Worm (Caenorhabditis elegans): Measurements from ENCODE around the gene T09F3.4.

Gene T09F3.4

DNA sequence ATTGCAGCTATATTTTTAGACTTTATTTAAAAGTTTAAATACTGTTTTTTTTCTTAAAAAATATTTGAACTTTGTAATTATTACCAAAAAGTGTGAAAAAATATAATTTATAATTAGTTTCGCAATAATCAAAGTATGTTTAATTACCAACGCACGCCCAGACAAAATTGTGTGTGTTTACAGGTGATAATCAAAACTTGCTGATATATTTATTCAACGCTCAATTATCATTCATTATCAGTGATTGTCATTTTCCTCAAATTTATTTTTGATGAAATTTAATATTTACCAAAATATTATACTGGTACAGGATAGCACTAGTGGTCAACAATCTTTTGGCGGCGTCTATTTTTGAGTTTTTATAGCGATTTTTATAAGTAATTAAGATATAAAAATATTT, 22.5 kb upstream of the T09F3.4 start:
- TF ChIP-seq ztf-23 (GFP tag; IDR thresholded peaks at IDR 0.05) (no peak), med-1 (GFP tag; optimal IDR thresholded peaks at IDR 0.05; ENCODE audit: insufficient read depth) (no peak), klf-2 (GFP tag; conservative IDR thresholded peaks at IDR 0.05) (no peak), T22C8.4 (GFP tag; IDR thresholded peaks at IDR 0.05) (no peak), flt-1 (GFP tag; IDR thresholded peaks at IDR 0.05) (no peak), ref-1 (GFP tag; conservative IDR thresholded peaks at IDR 0.05) (no peak), cog-1 (tag; optimal IDR thresholded peaks at IDR 0.05) (no peak), ztf-29 (GFP tag; IDR thresholded peaks at IDR 0.05) (no peak), tab-1 (GFP tag; IDR thresholded peaks at IDR 0.05) (no peak)

DNA sequence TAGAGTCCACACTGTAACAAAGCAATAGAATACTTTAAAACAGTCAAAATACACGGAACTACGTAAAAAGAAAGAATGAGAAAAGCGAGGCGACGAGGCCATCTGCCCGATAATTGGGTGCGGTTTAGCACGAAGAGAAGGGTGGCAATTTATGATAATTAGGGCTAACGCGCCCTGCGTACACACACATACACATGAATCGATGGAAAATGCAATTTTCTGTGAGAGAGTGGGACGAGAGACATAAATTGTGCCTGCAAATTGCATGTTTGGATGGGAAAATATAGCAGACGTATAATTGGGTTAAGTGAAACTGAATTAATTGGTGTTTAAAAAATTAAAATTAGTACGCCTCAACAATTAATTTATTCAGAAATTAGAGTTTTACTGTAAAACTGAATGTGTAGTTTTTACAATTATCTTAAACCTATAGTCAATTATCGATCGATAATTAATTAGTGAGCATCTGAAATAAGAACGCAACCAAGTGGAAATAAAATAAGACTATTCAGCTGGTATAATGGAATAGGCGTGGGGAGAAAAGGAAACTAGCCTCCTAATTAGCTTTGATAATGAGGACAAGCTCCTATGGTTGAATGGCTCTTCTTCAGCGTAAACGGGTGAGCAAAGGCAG, 21.9 kb upstream of the T09F3.4 start:
- TF ChIP-seq ztf-23 (GFP tag; IDR thresholded peaks at IDR 0.05) (no peak), tab-1 (GFP tag; IDR thresholded peaks at IDR 0.05) (no peak), med-1 (GFP tag; optimal IDR thresholded peaks at IDR 0.05; ENCODE audit: insufficient read depth) (no peak), ref-1 (GFP tag; conservative IDR thresholded peaks at IDR 0.05) (no peak), flt-1 (GFP tag; IDR thresholded peaks at IDR 0.05) (no peak), klf-2 (GFP tag; conservative IDR thresholded peaks at IDR 0.05) (no peak), cog-1 (tag; optimal IDR thresholded peaks at IDR 0.05) (no peak), T22C8.4 (GFP tag; IDR thresholded peaks at IDR 0.05) (no peak), ztf-29 (GFP tag; IDR thresholded peaks at IDR 0.05) (no peak)

DNA sequence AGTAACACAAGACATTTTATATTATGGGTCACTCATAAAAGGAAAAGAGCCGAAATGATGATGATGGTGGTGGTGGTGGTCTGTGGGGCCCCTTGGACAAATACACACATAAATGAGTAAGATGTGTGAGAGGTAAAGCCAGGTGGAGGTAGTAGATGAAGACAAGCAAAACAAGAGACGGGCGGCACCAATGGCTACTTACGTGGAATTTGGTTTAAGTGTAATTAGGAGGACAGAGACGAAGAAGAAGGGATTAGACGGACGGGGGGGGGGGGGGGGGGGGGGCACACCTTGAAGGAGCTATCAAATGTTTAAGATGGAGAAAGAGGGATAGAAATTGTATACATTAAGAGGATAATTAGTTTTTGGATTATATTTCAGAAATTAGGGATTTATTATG, 20.7 kb upstream of the T09F3.4 start:
- no peak for TF ChIP-seq ref-1 (GFP tag; conservative IDR thresholded peaks at IDR 0.05)
- TF ChIP-seq cog-1 (tag; optimal IDR thresholded peaks at IDR 0.05): no peak
- TF ChIP-seq flt-1 (GFP tag; IDR thresholded peaks at IDR 0.05): no peak
- TF ChIP-seq ztf-29 (GFP tag; IDR thresholded peaks at IDR 0.05): no peak
- TF ChIP-seq T22C8.4 (GFP tag; IDR thresholded peaks at IDR 0.05): no peak
- TF ChIP-seq klf-2 (GFP tag; conservative IDR thresholded peaks at IDR 0.05): no peak
- no peak for TF ChIP-seq tab-1 (GFP tag; IDR thresholded peaks at IDR 0.05)
- TF ChIP-seq med-1 (GFP tag; optimal IDR thresholded peaks at IDR 0.05; ENCODE audit: insufficient read depth): no peak
- TF ChIP-seq ztf-23 (GFP tag; IDR thresholded peaks at IDR 0.05): no peak

DNA sequence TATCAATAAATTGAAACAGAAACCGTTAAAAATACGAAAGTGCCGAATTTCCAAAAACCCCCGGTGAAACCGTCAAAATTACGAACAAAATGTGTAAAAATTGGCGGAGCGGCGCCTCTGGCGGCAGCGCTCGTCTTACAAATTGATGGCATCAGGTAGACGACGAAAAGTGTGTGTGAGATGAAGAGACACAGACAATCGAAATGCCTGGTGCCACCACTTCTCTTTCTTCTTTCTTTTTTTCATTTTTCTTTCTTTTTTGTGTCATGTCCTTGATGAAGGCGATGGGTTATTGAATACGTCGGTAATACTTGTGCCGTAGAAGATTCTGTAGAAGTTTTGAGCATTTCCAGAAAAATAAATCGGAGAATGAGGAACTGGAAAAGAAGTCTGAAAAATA, 17.6 kb upstream of the T09F3.4 start:
- TF ChIP-seq flt-1 (GFP tag; IDR thresholded peaks at IDR 0.05) (no peak), cog-1 (tag; optimal IDR thresholded peaks at IDR 0.05) (no peak), ztf-29 (GFP tag; IDR thresholded peaks at IDR 0.05) (no peak), T22C8.4 (GFP tag; IDR thresholded peaks at IDR 0.05) (no peak), klf-2 (GFP tag; conservative IDR thresholded peaks at IDR 0.05) (no peak), tab-1 (GFP tag; IDR thresholded peaks at IDR 0.05) (no peak), ref-1 (GFP tag; conservative IDR thresholded peaks at IDR 0.05) (no peak), ztf-23 (GFP tag; IDR thresholded peaks at IDR 0.05) (no peak), med-1 (GFP tag; optimal IDR thresholded peaks at IDR 0.05; ENCODE audit: insufficient read depth) (no peak)

DNA sequence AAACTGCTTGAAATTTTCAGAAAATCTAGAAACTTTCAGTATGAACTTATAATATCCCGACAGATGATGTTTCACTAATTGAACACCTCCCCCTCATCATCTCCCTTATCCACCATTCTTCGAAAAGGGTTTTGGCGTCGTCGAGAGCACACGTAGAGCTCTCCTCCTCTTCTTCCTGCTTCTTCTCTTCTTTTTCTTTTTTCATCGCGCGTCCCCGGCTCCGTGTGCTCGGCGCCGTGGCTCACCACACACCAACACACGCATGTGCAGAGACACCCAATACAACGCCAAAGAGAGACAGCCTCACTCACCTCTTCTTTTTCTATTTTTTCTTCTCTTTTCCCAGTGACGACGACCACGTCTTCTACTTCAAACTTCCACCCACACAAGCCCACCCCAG, 16.0 kb upstream of the T09F3.4 start:
- TF ChIP-seq ref-1 (GFP tag; conservative IDR thresholded peaks at IDR 0.05) (no peak), ztf-23 (GFP tag; IDR thresholded peaks at IDR 0.05) (no peak), cog-1 (tag; optimal IDR thresholded peaks at IDR 0.05) (no peak), T22C8.4 (GFP tag; IDR thresholded peaks at IDR 0.05) (no peak), med-1 (GFP tag; optimal IDR thresholded peaks at IDR 0.05; ENCODE audit: insufficient read depth) (no peak), klf-2 (GFP tag; conservative IDR thresholded peaks at IDR 0.05) (no peak), flt-1 (GFP tag; IDR thresholded peaks at IDR 0.05) (no peak), tab-1 (GFP tag; IDR thresholded peaks at IDR 0.05) (no peak), ztf-29 (GFP tag; IDR thresholded peaks at IDR 0.05) (no peak)

DNA sequence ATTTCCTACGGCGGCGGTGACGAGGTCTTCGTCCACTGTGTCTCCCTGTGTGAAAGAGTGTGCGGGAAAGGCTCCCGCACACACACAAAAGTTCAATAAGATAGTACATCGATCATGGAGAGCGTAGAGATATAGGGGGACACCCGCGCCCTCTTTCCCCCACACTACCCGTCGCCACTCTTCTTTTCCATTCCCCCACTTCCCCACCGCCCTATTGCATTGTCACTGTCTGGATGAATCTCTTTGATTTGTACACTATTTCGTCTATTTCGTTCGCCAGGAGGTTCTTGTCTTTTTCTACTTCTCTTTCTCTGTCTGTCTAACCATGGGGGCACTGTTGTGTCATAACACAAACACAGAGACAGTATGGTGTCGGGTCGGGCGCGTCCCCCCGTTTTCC, 13.3 kb upstream of the T09F3.4 start:
- no peak for TF ChIP-seq ztf-29 (GFP tag; IDR thresholded peaks at IDR 0.05)
- TF ChIP-seq med-1 (GFP tag; optimal IDR thresholded peaks at IDR 0.05; ENCODE audit: insufficient read depth): no peak
- no peak for TF ChIP-seq tab-1 (GFP tag; IDR thresholded peaks at IDR 0.05)
- no peak for TF ChIP-seq T22C8.4 (GFP tag; IDR thresholded peaks at IDR 0.05)
- no peak for TF ChIP-seq klf-2 (GFP tag; conservative IDR thresholded peaks at IDR 0.05)
- peak; percentile 49 for TF ChIP-seq cog-1 (tag; optimal IDR thresholded peaks at IDR 0.05)
- TF ChIP-seq ref-1 (GFP tag; conservative IDR thresholded peaks at IDR 0.05): no peak
- no peak for TF ChIP-seq ztf-23 (GFP tag; IDR thresholded peaks at IDR 0.05)

DNA sequence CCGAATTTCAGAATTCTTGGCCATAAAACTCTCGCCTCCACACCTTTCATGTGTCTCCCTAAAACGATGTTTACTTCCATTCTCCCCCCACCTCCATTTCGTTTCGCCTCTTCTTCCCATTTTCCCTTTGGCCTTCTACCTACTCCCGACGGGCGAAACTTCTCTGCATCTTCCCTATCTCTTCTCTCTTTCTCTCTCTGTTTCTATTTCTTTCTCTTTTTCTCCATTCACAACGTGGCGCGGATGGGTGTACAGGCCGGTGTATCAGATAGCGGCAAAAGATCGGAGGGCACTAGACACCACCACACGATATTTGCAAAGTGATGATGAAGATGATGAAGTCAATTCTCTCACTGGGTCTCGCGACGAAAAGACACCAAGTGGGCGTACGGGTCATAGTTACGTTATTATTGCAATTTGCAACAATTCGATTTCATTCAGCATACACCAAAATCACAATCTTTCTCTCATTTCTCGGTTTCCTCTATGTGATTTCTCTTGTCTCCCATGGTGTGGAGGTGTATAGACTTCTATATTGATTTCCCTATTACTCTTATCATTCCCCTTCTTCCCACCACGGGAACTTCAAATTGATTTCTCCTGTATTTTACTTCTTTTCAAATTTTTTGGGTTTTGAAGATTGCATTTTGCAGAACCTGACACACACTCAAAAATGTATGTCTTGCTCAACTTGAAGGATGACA, 10.7 kb upstream of the T09F3.4 start, which contains the start of gene ztf-27:
Gene ztf-27, plus strand, starts transcription at position 654 of the 704 bp plus-strand sequence.
- TF ChIP-seq tab-1 (GFP tag; IDR thresholded peaks at IDR 0.05): no peak
- TF ChIP-seq med-1 (GFP tag; optimal IDR thresholded peaks at IDR 0.05; ENCODE audit: insufficient read depth): no peak
- TF ChIP-seq T22C8.4 (GFP tag; IDR thresholded peaks at IDR 0.05): no peak
- no peak for TF ChIP-seq flt-1 (GFP tag; IDR thresholded peaks at IDR 0.05)
- no peak for TF ChIP-seq cog-1 (tag; optimal IDR thresholded peaks at IDR 0.05)
- TF ChIP-seq klf-2 (GFP tag; conservative IDR thresholded peaks at IDR 0.05): no peak
- no peak for TF ChIP-seq ztf-23 (GFP tag; IDR thresholded peaks at IDR 0.05)
- TF ChIP-seq ztf-29 (GFP tag; IDR thresholded peaks at IDR 0.05): no peak
- TF ChIP-seq ref-1 (GFP tag; conservative IDR thresholded peaks at IDR 0.05): no peak

DNA sequence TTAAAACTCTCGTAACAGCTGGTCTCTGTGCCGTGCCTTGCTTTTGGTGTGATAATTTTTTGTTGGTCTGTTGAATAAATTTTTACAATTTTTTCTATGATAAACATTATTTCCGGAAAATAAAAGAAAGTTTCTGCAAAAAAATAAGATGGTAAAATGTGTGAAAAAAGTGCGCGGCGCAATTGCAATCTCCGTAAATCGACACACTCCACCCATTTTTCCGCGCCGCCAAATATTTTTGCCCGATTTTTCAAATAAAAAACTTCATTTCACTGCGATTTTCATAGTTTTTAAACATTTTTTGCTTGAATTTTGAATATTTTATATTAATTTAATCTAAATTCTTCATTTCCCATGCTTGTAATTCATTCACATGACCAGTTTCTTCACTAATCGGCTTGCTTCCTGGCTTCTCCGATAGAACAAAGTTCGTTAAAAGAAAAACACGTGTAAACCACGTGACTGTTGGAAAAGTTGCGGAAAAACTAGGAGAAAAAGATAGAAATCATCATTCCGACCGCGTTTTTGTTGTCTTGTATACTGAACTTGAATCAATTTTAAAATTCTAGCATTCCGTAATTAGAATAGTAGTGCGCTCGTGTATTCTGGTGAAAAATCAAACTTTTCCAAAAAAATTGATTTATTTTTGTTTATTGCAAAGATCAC, 7.3 kb upstream of the T09F3.4 start:
- peak; percentile 60 for TF ChIP-seq med-1 (GFP tag; optimal IDR thresholded peaks at IDR 0.05; ENCODE audit: insufficient read depth)
- 0 out of 2 replicates have a peak, but pooled peaks have one; percentile 17 for TF ChIP-seq ref-1 (GFP tag; conservative IDR thresholded peaks at IDR 0.05)
- no peak for TF ChIP-seq ztf-29 (GFP tag; IDR thresholded peaks at IDR 0.05)
- TF ChIP-seq T22C8.4 (GFP tag; IDR thresholded peaks at IDR 0.05): no peak
- 0 out of 2 replicates have a peak, but pooled peaks have one; percentile 30 for TF ChIP-seq klf-2 (GFP tag; conservative IDR thresholded peaks at IDR 0.05)
- TF ChIP-seq flt-1 (GFP tag; IDR thresholded peaks at IDR 0.05): peak; percentile 77
- TF ChIP-seq tab-1 (GFP tag; IDR thresholded peaks at IDR 0.05): peak; percentile 58; the same call in 1 of the 2 replicates
- peak; percentile 35 for TF ChIP-seq cog-1 (tag; optimal IDR thresholded peaks at IDR 0.05)
- peak; percentile 67; the same call in 1 of the 2 replicates for TF ChIP-seq ztf-23 (GFP tag; IDR thresholded peaks at IDR 0.05)
